Worm (Caenorhabditis elegans) whole organism, young adult: ENCODE results near the gene fbxb-83.
A peak's percentile ranks its signal among the peaks of the same experiment; 100 is the strongest.

ENCODE experiments used
- B0019.2 ChIP-seq: fragments of 200-800 bp; sonication (Bioruptor generic); conservative IDR thresholded peaks from 2 replicates; pipeline ENCODE4 v1.3.6; 2022; ENCODE audit warnings: missing genetic modification reagents, missing genetic modification characterization, missing compliant biosample characterization
- B0261.1 ChIP-seq: sonication (generic microtip); optimal IDR thresholded peaks from 2 replicates; lab custom pipeline; 2016; ENCODE audit warnings: mild to moderate bottlenecking, missing genetic modification characterization, moderate library complexity, missing compliant biosample characterization
- D2030.7 ChIP-seq: fragments of 200-800 bp; sonication (Bioruptor generic); IDR thresholded peaks from 2 replicates; pipeline ENCODE4 v1.3.6; 2022; ENCODE audit warnings: missing genetic modification reagents, missing genetic modification characterization, missing compliant biosample characterization
- F10E7.11 ChIP-seq: sonication (generic microtip); optimal IDR thresholded peaks from 2 replicates; lab custom pipeline; 2017; ENCODE audit warnings: mild to moderate bottlenecking, missing genetic modification characterization, moderate library complexity, missing compliant biosample characterization
- F55B11.4 ChIP-seq: sonication (generic microtip); optimal IDR thresholded peaks from 2 replicates; lab custom pipeline; 2016; ENCODE audit warnings: missing compliant biosample characterization, missing genetic modification characterization, borderline replicate concordance; ENCODE audit not compliant: insufficient read depth
- akir-1 ChIP-seq: fragments of 200-800 bp; sonication (Bioruptor generic); optimal IDR thresholded peaks from 2 replicates; lab custom pipeline; 2018; ENCODE audit warnings: mild to moderate bottlenecking, missing genetic modification characterization, moderate library complexity, missing compliant biosample characterization
- ccch-3 ChIP-seq: fragments of 200-800 bp; sonication (Bioruptor generic); optimal IDR thresholded peaks from 2 replicates; lab custom pipeline; 2018; ENCODE audit warnings: mild to moderate bottlenecking, missing genetic modification characterization, missing compliant biosample characterization
- cebp-1 ChIP-seq, 2 experiments: fragments of 200-800 bp in 1 of 2; sonication (Bioruptor generic) in 1 of 2; sonication (generic microtip) in 1 of 2; IDR thresholded peaks in 1 of 2; optimal IDR thresholded peaks in 1 of 2; 2 replicates each; pipeline versions ENCODE4 v1.3.6 to Lab custom; 2017 to 2022; ENCODE audit warnings: missing compliant biosample characterization in 2 of 2, missing genetic modification characterization in 2 of 2, mild to moderate bottlenecking in 1 of 2, missing genetic modification reagents in 1 of 2, moderate library complexity in 1 of 2
- ceh-100 ChIP-seq: fragments of 200-800 bp; sonication (Bioruptor generic); IDR thresholded peaks from 2 replicates; pipeline ENCODE4 v1.3.6; 2022; ENCODE audit warnings: missing genetic modification reagents, missing genetic modification characterization, missing compliant biosample characterization
- efl-1 ChIP-seq: fragments of 150-350 bp; optimal IDR thresholded peaks from 2 replicates; lab custom pipeline; 2014; ENCODE audit warnings: missing biosample characterization, missing genetic modification reagents, missing genetic modification characterization
- ekl-4 ChIP-seq: fragments of 200-800 bp; sonication (Bioruptor generic); IDR thresholded peaks from 2 replicates; pipeline ENCODE4 v1.3.6; 2022; ENCODE audit warnings: missing genetic modification reagents, missing genetic modification characterization, missing compliant biosample characterization
- him-1 ChIP-seq: sonication (generic microtip); optimal IDR thresholded peaks from 2 replicates; lab custom pipeline; 2016; ENCODE audit warnings: missing genotype, missing genetic modification reagents, missing genetic modification characterization, missing compliant biosample characterization
- hmg-1.2 ChIP-seq: fragments of 200-800 bp; sonication (Bioruptor generic); IDR thresholded peaks from 2 replicates; pipeline ENCODE4 v1.3.6; 2022; ENCODE audit warnings: missing genetic modification reagents, missing genetic modification characterization, missing compliant biosample characterization
- hrde-1 ChIP-seq: sonication (generic microtip); optimal IDR thresholded peaks from 2 replicates; lab custom pipeline; 2016; ENCODE audit warnings: missing genetic modification characterization, mild to moderate bottlenecking, missing compliant biosample characterization, moderate library complexity, missing genotype, missing genetic modification reagents, borderline replicate concordance
- mxl-1 ChIP-seq: sonication (generic microtip); optimal IDR thresholded peaks from 2 replicates; lab custom pipeline; 2016; ENCODE audit warnings: missing genetic modification characterization, missing compliant biosample characterization
- rcor-1 ChIP-seq: fragments of 200-800 bp; sonication (Bioruptor generic); IDR thresholded peaks from 2 replicates; pipeline ENCODE4 v1.3.6; 2022; ENCODE audit warnings: missing genetic modification reagents, missing genetic modification characterization, missing compliant biosample characterization
- rpc-1 ChIP-seq, 2 experiments: fragments of 150-350 bp in 1 of 2; sonication (generic microtip) in 1 of 2; optimal IDR thresholded peaks; 2 replicates each; lab custom pipeline; 2014 to 2018; ENCODE audit warnings: missing biosample characterization in 1 of 2, missing genetic modification characterization in 1 of 2, missing genetic modification reagents in 1 of 2, missing genotype in 1 of 2
- zim-3 ChIP-seq: sonication (generic microtip); optimal IDR thresholded peaks from 2 replicates; lab custom pipeline; 2017; ENCODE audit warnings: mild to moderate bottlenecking, missing genetic modification characterization, moderate library complexity, missing compliant biosample characterization

The fbxb-83 gene

DNA sequence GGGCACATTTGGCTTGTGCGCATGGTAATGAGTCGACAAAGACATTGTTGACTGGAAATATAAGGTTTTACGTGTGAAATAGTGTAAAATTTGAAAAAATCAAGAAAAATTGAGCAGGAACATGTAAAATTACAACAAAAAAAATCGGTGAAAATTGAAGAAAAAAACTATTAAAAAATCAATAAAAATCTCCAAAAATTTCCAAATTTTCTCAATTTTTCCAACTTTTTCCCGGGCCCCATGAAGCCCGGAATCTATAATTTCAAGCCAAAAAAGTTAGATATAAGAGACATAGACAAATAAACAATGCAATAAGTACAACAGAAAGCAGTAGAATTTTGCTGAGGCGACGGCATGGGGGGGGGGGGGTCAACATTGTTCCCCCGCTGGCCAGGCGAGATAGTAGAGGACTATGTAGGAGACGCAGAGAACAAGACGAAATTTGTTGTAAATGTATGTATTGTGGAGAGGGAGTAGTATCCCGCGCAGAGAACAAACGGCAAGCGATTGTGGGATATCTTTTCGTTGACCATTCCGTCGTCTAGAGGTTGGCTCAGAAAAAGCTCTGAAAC is 50.2 kb downstream of the fbxb-83 start, which contains the start of gene pat-4:
Gene pat-4 (minus strand): TSS at position 51 of the 572 bp plus-strand sequence.
- TF ChIP-seq B0261.1 (tag; lab: Kevin White, UChicago) (no peak), rpc-1 (optimal IDR thresholded peaks at IDR 0.05; lab: Kevin White, UChicago) (no peak), rpc-1 (tag; optimal IDR thresholded peaks at IDR 0.05; lab: Kevin White, UChicago) (no peak), akir-1 (GFP tag; lab: Kevin White, UChicago) (no peak), F55B11.4 (no peak), ceh-100 (no peak), rcor-1 (GFP tag; lab: Robert Waterston, UW) (no peak), zim-3 (tag; lab: Kevin White, UChicago) (no peak), F10E7.11 (tag; lab: Kevin White, UChicago) (no peak), hmg-1.2 (GFP tag; lab: Robert Waterston, UW) (peak; percentile 88), cebp-1 (GFP tag; IDR thresholded peaks at IDR 0.05; lab: Robert Waterston, UW) (no peak), cebp-1 (tag; optimal IDR thresholded peaks at IDR 0.05; lab: Kevin White, UChicago) (peak; percentile 42), ccch-3 (GFP tag; lab: Kevin White, UChicago) (no peak), mxl-1 (tag; lab: Kevin White, UChicago) (no peak), hrde-1 (tag; lab: Kevin White, UChicago) (no peak), ekl-4 (GFP tag; lab: Robert Waterston, UW) (no peak), efl-1 (GFP tag; lab: Kevin White, UChicago) (no peak), B0019.2 (GFP tag; lab: Robert Waterston, UW) (no peak), him-1 (tag; lab: Kevin White, UChicago) (no peak), D2030.7 (GFP tag; lab: Robert Waterston, UW) (no peak)
